Fruit fly (Drosophila melanogaster): ENCODE results near the gene Atet.

Atet gene

dm6 chr2L:4372802-4373570 is 39.3 kb downstream of the Atet start:
- TF ChIP-seq vnd (GFP tag; IDR thresholded peaks at IDR 0.05; ENCODE audit: partially characterized antibody) (no peak), Jarid2 (GFP tag; optimal IDR thresholded peaks at IDR 0.05) (no peak), lab (GFP tag; optimal IDR thresholded peaks at IDR 0.05) (peak; percentile 22), sens-2 (GFP tag; IDR thresholded peaks at IDR 0.05) (peak; percentile 56; the same call in 1 of the 2 replicates), Mrtf (GFP tag; IDR thresholded peaks at IDR 0.05) (no peak), kni (GFP tag; optimal IDR thresholded peaks at IDR 0.05) (no peak), NK7.1 (GFP tag; optimal IDR thresholded peaks at IDR 0.05) (no peak), Antp (GFP tag; optimal IDR thresholded peaks at IDR 0.05) (no peak), CG5245 (GFP tag; optimal IDR thresholded peaks at IDR 0.05) (no peak), sens (GFP tag) (peak; percentile 54), exex (tag; optimal IDR thresholded peaks at IDR 0.05) (peak; percentile 44), Med (GFP tag) (peak; percentile 56), twi (tag; optimal IDR thresholded peaks at IDR 0.05) (peak; percentile 96), disco-r (GFP tag; optimal IDR thresholded peaks at IDR 0.05) (no peak), CG7745 (tag; optimal IDR thresholded peaks at IDR 0.05) (no peak), gcm (GFP tag; optimal IDR thresholded peaks at IDR 0.05) (peak; percentile 48), Vsx1 (GFP tag; optimal IDR thresholded peaks at IDR 0.05) (peak; percentile 4), dmrt11E (tag; optimal IDR thresholded peaks at IDR 0.05) (no peak), dan (GFP tag; IDR thresholded peaks at IDR 0.05) (no peak), CG15601 (tag; optimal IDR thresholded peaks at IDR 0.05) (peak; percentile 28), sd (tag; optimal IDR thresholded peaks at IDR 0.05) (peak; percentile 57), CG5953 (GFP tag; IDR thresholded peaks at IDR 0.05) (no peak), grn (GFP tag; optimal IDR thresholded peaks at IDR 0.05) (peak; percentile 95)

dm6 chr2L:4375035-4376009 is 41.6 kb downstream of the Atet start:
- peak; percentile 12 for TF ChIP-seq unpg (GFP tag; optimal IDR thresholded peaks at IDR 0.05)
- no peak for TF ChIP-seq CG11085 (GFP tag; IDR thresholded peaks at IDR 0.05)
- 0 out of 2 replicates have a peak, but pooled peaks have one; percentile 7 for TF ChIP-seq Xrp1 (GFP tag; IDR thresholded peaks at IDR 0.05)
- TF ChIP-seq CG32532 (GFP tag; IDR thresholded peaks at IDR 0.05): 0 out of 2 replicates have a peak, but pooled peaks have one; percentile 26
- TF ChIP-seq vvl (GFP tag; IDR thresholded peaks at IDR 0.05): peak; percentile 33; the same call in 1 of the 2 replicates
- TF ChIP-seq Med (GFP tag): peak; percentile 84
- peak; percentile 12 for TF ChIP-seq nau (GFP tag; optimal IDR thresholded peaks at IDR 0.05)
- 0 out of 2 replicates have a peak, but pooled peaks have one; percentile 27 for TF ChIP-seq chm (GFP tag; IDR thresholded peaks at IDR 0.05)
- TF ChIP-seq CG9876 (GFP tag; optimal IDR thresholded peaks at IDR 0.05): no peak
- TF ChIP-seq Myb (GFP tag; optimal IDR thresholded peaks at IDR 0.05): no peak
- TF ChIP-seq CG2199 (GFP tag; IDR thresholded peaks at IDR 0.05): peak; percentile 29; the same call in 1 of the 3 replicates
- no peak for TF ChIP-seq CG4404 (GFP tag; IDR thresholded peaks at IDR 0.05)
- peak; percentile 23 for TF ChIP-seq CG15601 (tag; optimal IDR thresholded peaks at IDR 0.05)
- no peak for TF ChIP-seq CG30020 (tag; optimal IDR thresholded peaks at IDR 0.05)
- peak; percentile 31 to 40 for TF ChIP-seq Trl (optimal IDR thresholded peaks at IDR 0.05)
- TF ChIP-seq Trl (GFP tag; optimal IDR thresholded peaks at IDR 0.05): no peak
- no peak for TF ChIP-seq bcd (GFP tag; optimal IDR thresholded peaks at IDR 0.05)
- no peak for TF ChIP-seq run (tag; optimal IDR thresholded peaks at IDR 0.05)
- no peak for TF ChIP-seq Bdp1 (GFP tag; optimal IDR thresholded peaks at IDR 0.05)
- no peak for TF ChIP-seq Spps (tag; optimal IDR thresholded peaks at IDR 0.05)
- no peak for TF ChIP-seq CG3726 (GFP tag; IDR thresholded peaks at IDR 0.05)
- peak; percentile 46 for TF ChIP-seq sob (GFP tag; IDR thresholded peaks at IDR 0.05)
- TF ChIP-seq CG7745 (tag; optimal IDR thresholded peaks at IDR 0.05): no peak
- TF ChIP-seq cwo (GFP tag; optimal IDR thresholded peaks at IDR 0.05): no peak
- peak; percentile 50 for TF ChIP-seq Ets65A (GFP tag)
- peak; percentile 23 for TF ChIP-seq Drgx (GFP tag; IDR thresholded peaks at IDR 0.05)
- no peak for TF ChIP-seq CG13287 (GFP tag; IDR thresholded peaks at IDR 0.05; ENCODE audit: partially characterized antibody)

Data from whole organism, embryonic.